Fruit fly (Drosophila melanogaster): ENCODE results near the gene yellow-c.
A peak's percentile ranks its signal among the peaks of the same experiment; 100 is the strongest.

Gene yellow-c

DNA sequence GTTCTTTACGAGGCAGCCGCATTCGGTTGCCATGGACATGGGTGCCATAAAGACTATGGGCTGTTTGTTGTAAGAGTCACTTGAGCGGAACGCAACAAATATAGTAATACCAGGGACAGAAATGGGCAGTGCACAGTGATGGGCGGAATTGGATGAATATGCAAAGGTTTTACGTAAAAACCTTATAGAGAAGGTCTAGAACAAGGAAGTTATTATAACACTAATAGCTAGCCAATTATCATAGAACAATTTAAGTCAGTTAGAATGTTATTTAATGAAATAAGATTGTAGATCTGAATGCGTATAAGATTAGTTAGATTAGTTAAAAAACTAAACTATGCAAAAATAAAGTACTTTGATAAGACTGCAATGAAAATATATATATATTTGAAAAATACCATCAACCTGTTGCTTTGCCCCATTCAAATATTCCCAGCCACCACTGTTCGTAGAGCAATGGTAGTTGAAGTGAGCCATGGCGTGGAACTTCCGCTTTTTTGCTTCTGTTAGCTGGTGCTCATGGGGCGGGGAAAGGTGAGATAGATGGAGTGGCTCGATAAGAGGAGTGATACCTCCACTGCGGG lies 17.7 kb downstream of the yellow-c start:
- TF ChIP-seq h (optimal IDR thresholded peaks at IDR 0.05) = no peak
- TF ChIP-seq Meics (GFP tag; optimal IDR thresholded peaks at IDR 0.05) = peak; percentile 24
- no peak for TF ChIP-seq TFAM (GFP tag; optimal IDR thresholded peaks at IDR 0.05)
- TF ChIP-seq Asciz (GFP tag; optimal IDR thresholded peaks at IDR 0.05) = no peak
- TF ChIP-seq CG1233 (GFP tag; optimal IDR thresholded peaks at IDR 0.05) = no peak
- TF ChIP-seq lilli (GFP tag; optimal IDR thresholded peaks at IDR 0.05) = peak; percentile 14
- TF ChIP-seq Sox100B (GFP tag; optimal IDR thresholded peaks at IDR 0.05) = peak; percentile 32
- TF ChIP-seq CG13123 (GFP tag; optimal IDR thresholded peaks at IDR 0.05) = no peak
- no peak for TF ChIP-seq fd102C (GFP tag; optimal IDR thresholded peaks at IDR 0.05)
- no peak for TF ChIP-seq gt (GFP tag; IDR thresholded peaks at IDR 0.05)
- no peak for TF ChIP-seq prd (optimal IDR thresholded peaks at IDR 0.05)
- 0 out of 3 replicates have a peak, but pooled peaks have one; percentile 18 for TF ChIP-seq prd (GFP tag; IDR thresholded peaks at IDR 0.05)
- TF ChIP-seq Oli (tag; optimal IDR thresholded peaks at IDR 0.05) = peak; percentile 11
- TF ChIP-seq aop (GFP tag; IDR thresholded peaks at IDR 0.05) = no peak
- TF ChIP-seq grn (GFP tag; optimal IDR thresholded peaks at IDR 0.05) = peak; percentile 24
- no peak for TF ChIP-seq gsb (GFP tag; IDR thresholded peaks at IDR 0.05)
- 0 out of 2 replicates have a peak, but pooled peaks have one; percentile 13 for TF ChIP-seq Ada2b (GFP tag; IDR thresholded peaks at IDR 0.05)
- TF ChIP-seq Aef1 (GFP tag; IDR thresholded peaks at IDR 0.05) = no peak
- TF ChIP-seq corto (GFP tag; optimal IDR thresholded peaks at IDR 0.05) = no peak
- TF ChIP-seq CG4820 (GFP tag; optimal IDR thresholded peaks at IDR 0.05) = peak; percentile 26
- no peak for TF ChIP-seq CG17359 (tag; optimal IDR thresholded peaks at IDR 0.05)
- no peak for TF ChIP-seq Adf1 (GFP tag; IDR thresholded peaks at IDR 0.05)
- TF ChIP-seq tgo (GFP tag; IDR thresholded peaks at IDR 0.05) = 0 out of 3 replicates have a peak, but pooled peaks have one; percentile 35
- TF ChIP-seq zen (tag; optimal IDR thresholded peaks at IDR 0.05) = no peak
- TF ChIP-seq Blimp-1 (GFP tag; optimal IDR thresholded peaks at IDR 0.05) = no peak
- peak; percentile 36; the same call in 1 of the 2 replicates for TF ChIP-seq CG6689 (GFP tag; IDR thresholded peaks at IDR 0.05)
- peak; percentile 9 for TF ChIP-seq CG2120 (GFP tag; optimal IDR thresholded peaks at IDR 0.05)
- peak; percentile 27; the same call in 1 of the 2 replicates for TF ChIP-seq ap (GFP tag; IDR thresholded peaks at IDR 0.05)
- TF ChIP-seq D19A (tag; optimal IDR thresholded peaks at IDR 0.05) = no peak
- peak; percentile 57; the same call in 2 of the 3 replicates for TF ChIP-seq dysf (GFP tag; IDR thresholded peaks at IDR 0.05)
- peak; percentile 76 for TF ChIP-seq sens (GFP tag)
- no peak for TF ChIP-seq pita (GFP tag; optimal IDR thresholded peaks at IDR 0.05)
- TF ChIP-seq Camta (GFP tag; optimal IDR thresholded peaks at IDR 0.05) = no peak
- no peak for TF ChIP-seq Hmx (GFP tag; optimal IDR thresholded peaks at IDR 0.05)
- peak in 1 of 2 experiments; percentile 27 for TF ChIP-seq chif (GFP tag; optimal IDR thresholded peaks at IDR 0.05)
- TF ChIP-seq CG15073 (GFP tag; optimal IDR thresholded peaks at IDR 0.05) = peak; percentile 91
- TF ChIP-seq CG2116 (GFP tag; optimal IDR thresholded peaks at IDR 0.05) = no peak
- peak; percentile 8 for TF ChIP-seq CG30403 (GFP tag; optimal IDR thresholded peaks at IDR 0.05)
- no peak for TF ChIP-seq CG30431 (GFP tag; optimal IDR thresholded peaks at IDR 0.05)
- TF ChIP-seq Xbp1 (GFP tag; optimal IDR thresholded peaks at IDR 0.05) = no peak
- TF ChIP-seq trh (GFP tag; optimal IDR thresholded peaks at IDR 0.05) = no peak
- peak; percentile 10 for TF ChIP-seq lab (GFP tag; optimal IDR thresholded peaks at IDR 0.05)

DNA sequence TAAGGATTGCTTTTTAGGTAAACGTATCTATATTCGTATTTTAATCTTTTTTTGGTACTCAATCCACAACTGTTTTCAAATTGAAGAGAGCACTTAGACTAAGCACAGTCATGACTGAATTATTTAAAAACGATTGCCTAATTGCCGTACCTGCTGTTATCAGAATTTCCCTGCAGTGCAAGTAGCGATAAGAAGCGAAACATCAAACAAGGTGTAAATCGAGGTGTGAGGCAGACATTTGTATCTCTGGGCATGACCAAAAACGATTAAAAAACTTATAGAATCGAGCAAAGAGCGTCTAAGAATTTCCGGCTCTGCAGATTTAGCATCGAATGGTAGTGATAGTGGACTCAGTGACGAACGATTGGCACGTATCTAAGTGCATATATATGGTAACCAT lies 19.9 kb downstream of the yellow-c start:
- TF ChIP-seq CG18764 (GFP tag; optimal IDR thresholded peaks at IDR 0.05) (no peak), CG2199 (GFP tag; IDR thresholded peaks at IDR 0.05) (peak; percentile 55; the same call in 1 of the 3 replicates), sd (tag; optimal IDR thresholded peaks at IDR 0.05) (peak; percentile 28), sens (GFP tag) (peak; percentile 55), CG2875 (GFP tag; optimal IDR thresholded peaks at IDR 0.05) (no peak)

All from whole organism, embryonic.